Fruit fly (Drosophila melanogaster): ENCODE data around the gene Sry-delta.

Gene Sry-delta

DNA sequence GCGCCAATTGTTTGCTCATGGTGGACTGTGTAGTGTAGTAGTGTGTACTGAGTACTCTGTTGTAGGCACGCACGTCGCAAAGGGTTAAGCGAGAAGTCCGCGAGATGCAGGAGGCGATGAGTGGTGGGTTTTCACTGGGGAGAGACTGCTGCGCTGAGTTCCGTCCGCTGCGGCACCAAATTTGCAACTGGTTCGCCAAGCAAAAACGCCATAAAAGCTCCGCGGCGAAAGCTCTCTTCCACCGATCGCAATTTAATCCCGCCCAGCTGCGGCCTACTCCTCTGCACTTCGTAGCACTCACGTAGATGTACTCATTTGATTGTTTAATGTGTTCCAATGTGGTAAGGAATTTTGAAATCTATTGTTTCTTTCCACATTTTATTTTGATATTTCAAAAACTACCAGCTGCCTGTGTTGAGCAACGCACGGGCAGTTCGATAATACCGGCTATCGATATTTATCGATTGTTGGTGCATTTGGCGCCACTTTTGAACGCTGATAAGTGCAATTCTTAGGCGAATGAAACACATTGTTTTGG lies 28.1 kb upstream of the Sry-delta start, which contains the start of gene CG7920 (continued):
- TF ChIP-seq zen (tag; optimal IDR thresholded peaks at IDR 0.05) = no peak
- TF ChIP-seq CG4424 (GFP tag; optimal IDR thresholded peaks at IDR 0.05) = peak; percentile 20
- peak in 1 of 2 experiments; percentile 14 for TF ChIP-seq bsh (GFP tag; optimal IDR thresholded peaks at IDR 0.05)

DNA sequence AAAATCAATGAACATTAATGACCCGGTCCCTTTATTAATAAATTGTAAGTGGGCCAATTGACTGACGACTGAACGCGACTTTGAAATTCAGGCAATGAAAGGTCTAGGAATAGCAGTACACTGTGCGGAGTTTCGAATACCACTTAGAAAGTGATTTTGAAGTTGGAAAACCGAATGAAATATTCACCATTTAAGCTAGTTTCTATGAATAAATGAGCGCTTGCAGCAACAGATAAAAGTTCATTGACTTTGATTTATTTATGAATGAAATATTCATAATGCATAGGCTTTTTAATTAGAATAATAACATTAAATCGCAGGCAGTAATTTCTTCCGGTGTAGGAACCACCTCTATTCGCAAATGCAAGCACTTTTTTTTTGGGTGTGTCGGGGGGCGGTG lies 22.1 kb upstream of the Sry-delta start:
- TF ChIP-seq CG12155 (GFP tag; optimal IDR thresholded peaks at IDR 0.05) (peak; percentile 10), unpg (GFP tag; optimal IDR thresholded peaks at IDR 0.05) (peak; percentile 33), CG1647 (GFP tag; optimal IDR thresholded peaks at IDR 0.05) (no peak), cwo (GFP tag; optimal IDR thresholded peaks at IDR 0.05) (peak; percentile 8), CG18599 (GFP tag; optimal IDR thresholded peaks at IDR 0.05) (peak; percentile 45), az2 (GFP tag; optimal IDR thresholded peaks at IDR 0.05) (peak; percentile 3), Drgx (GFP tag; IDR thresholded peaks at IDR 0.05) (peak; percentile 65), Awh (GFP tag; IDR thresholded peaks at IDR 0.05) (0 out of 2 replicates have a peak, but pooled peaks have one; percentile 46), CG31441 (GFP tag; IDR thresholded peaks at IDR 0.05) (peak; percentile 24; the same call in 1 of the 2 replicates), pan (optimal IDR thresholded peaks at IDR 0.05) (no peak), pan (GFP tag; optimal IDR thresholded peaks at IDR 0.05 in 1 of 2, IDR thresholded peaks at IDR 0.05 in 1 of 2) (peak in 1 of 2 experiments; percentile 29), org-1 (GFP tag; optimal IDR thresholded peaks at IDR 0.05) (peak; percentile 8), Xbp1 (GFP tag; optimal IDR thresholded peaks at IDR 0.05) (peak; percentile 29), Ssrp (tag; optimal IDR thresholded peaks at IDR 0.05) (peak; percentile 40), grau (tag; optimal IDR thresholded peaks at IDR 0.05) (peak; percentile 23), bcd (GFP tag; optimal IDR thresholded peaks at IDR 0.05) (peak; percentile 21), ara (GFP tag; IDR thresholded peaks at IDR 0.05) (peak; percentile 39; the same call in 1 of the 2 replicates), ap (GFP tag; IDR thresholded peaks at IDR 0.05) (0 out of 2 replicates have a peak, but pooled peaks have one; percentile 8), fd3F (GFP tag; optimal IDR thresholded peaks at IDR 0.05) (no peak), CG4730 (GFP tag; IDR thresholded peaks at IDR 0.05) (0 out of 2 replicates have a peak, but pooled peaks have one; percentile 27), CG7963 (GFP tag; IDR thresholded peaks at IDR 0.05; ENCODE audit: partially characterized antibody) (no peak), CG32532 (GFP tag; IDR thresholded peaks at IDR 0.05) (peak; percentile 27; the same call in 1 of the 2 replicates), zfh1 (GFP tag; IDR thresholded peaks at IDR 0.05) (0 out of 3 replicates have a peak, but pooled peaks have one; percentile 46), CG4424 (GFP tag; optimal IDR thresholded peaks at IDR 0.05) (peak; percentile 29), bigmax (GFP tag; optimal IDR thresholded peaks at IDR 0.05) (no peak), HLH3B (GFP tag; IDR thresholded peaks at IDR 0.05) (0 out of 2 replicates have a peak, but pooled peaks have one; percentile 8), Myb (GFP tag; optimal IDR thresholded peaks at IDR 0.05) (no peak), CG8944 (GFP tag; optimal IDR thresholded peaks at IDR 0.05) (no peak), CG7928 (GFP tag; optimal IDR thresholded peaks at IDR 0.05) (no peak), CG14710 (tag; optimal IDR thresholded peaks at IDR 0.05) (peak; percentile 2), mam (GFP tag; optimal IDR thresholded peaks at IDR 0.05) (no peak), CG17359 (tag; optimal IDR thresholded peaks at IDR 0.05) (peak; percentile 22), stc (GFP tag; IDR thresholded peaks at IDR 0.05) (peak; percentile 9; the same call in 1 of the 2 replicates), CG12391 (tag; optimal IDR thresholded peaks at IDR 0.05) (peak; percentile 30), ATbp (GFP tag; optimal IDR thresholded peaks at IDR 0.05) (peak; percentile 45), CG14014 (GFP tag; IDR thresholded peaks at IDR 0.05) (0 out of 2 replicates have a peak, but pooled peaks have one; percentile 27), Opbp (GFP tag; IDR thresholded peaks at IDR 0.05; ENCODE audit: partially characterized antibody) (no peak), TFAM (GFP tag; optimal IDR thresholded peaks at IDR 0.05) (no peak), CG2120 (GFP tag; optimal IDR thresholded peaks at IDR 0.05) (peak; percentile 10), CG13424 (tag; optimal IDR thresholded peaks at IDR 0.05) (peak; percentile 16), CG15696 (tag; optimal IDR thresholded peaks at IDR 0.05) (no peak), prd (optimal IDR thresholded peaks at IDR 0.05) (no peak), prd (GFP tag; IDR thresholded peaks at IDR 0.05) (peak; percentile 47; the same call in 1 of the 3 replicates), D (optimal IDR thresholded peaks at IDR 0.05) (no peak), D (GFP tag; optimal IDR thresholded peaks at IDR 0.05) (peak; percentile 17), CG2678 (tag; optimal IDR thresholded peaks at IDR 0.05) (peak; percentile 38)
